Worm (Caenorhabditis elegans) whole organism, dauer: ENCODE data around the gene pac-1.

Experiments used
- unc-62 ChIP-seq: sonication (generic microtip); optimal IDR thresholded peaks from 2 replicates; lab custom pipeline; 2017; ENCODE audit warnings: missing biosample characterization, missing genetic modification reagents, missing genetic modification characterization

Gene pac-1

DNA sequence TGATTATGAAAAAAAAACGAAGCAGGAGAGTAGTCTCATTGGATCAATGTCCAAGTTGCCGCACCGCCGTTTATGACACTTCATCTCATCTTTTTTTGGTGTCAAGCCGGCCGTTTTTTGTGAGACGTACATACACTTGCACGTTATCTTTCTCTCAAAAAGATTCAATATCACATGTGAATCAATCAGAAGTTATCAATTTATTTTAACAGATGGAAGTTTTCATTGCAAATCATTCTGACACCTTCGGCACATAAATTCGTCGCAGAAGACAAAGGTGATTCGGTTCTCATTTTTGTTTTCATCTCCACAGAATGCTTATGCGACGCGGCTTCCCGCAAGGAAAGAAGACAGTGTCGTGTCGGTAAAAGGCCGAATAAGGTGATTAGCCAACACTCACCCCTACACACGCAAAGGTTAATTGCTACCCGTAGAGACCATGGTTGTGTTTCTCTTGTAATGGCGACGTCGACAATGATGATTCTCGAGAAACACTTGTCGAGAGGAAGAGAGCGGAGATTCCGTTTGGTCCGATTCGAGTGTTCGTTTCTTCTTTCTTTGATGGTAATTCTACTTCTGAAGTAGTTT is 9.5 kb downstream of the pac-1 start:
- TF ChIP-seq unc-62: no peak

DNA sequence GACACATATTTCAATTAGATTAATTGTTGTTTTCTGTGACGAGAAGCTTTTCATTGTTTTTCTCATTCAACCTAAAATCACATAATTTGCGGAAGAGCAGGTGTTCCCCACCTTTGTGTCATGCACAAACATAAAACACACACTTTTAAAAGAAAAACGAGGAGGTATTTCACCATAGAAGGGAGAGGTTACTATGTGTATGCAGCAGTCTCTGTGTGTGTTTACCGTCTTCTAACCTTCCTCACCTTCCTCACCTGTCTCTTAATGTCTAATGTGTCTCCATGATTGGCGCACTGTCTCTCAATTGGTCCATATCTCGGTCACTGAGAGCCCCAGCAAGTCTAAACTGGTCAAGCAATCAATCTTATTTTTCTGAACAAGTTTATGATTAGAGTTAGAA is 11.5 kb downstream of the pac-1 start:
- TF ChIP-seq unc-62: no peak

DNA sequence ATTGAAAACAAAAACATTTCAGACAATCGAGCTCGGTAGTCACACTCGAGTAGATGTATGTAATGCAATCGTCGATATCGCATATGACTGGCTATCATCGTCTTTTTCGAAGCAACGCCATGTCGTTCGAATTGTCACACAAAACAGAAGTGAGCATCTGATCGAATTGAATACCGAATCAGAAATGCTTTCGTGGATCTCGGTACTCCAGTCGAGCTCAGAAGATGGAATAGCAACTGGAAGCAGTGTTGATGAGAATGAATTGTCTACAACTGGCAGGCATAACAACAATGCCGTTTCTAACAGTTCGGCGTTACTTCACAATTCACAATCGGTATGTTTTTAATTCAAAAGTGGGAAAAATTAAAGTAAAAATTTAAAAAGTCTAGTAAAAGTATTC is 14.4 kb downstream of the pac-1 start:
- TF ChIP-seq unc-62: no peak

DNA sequence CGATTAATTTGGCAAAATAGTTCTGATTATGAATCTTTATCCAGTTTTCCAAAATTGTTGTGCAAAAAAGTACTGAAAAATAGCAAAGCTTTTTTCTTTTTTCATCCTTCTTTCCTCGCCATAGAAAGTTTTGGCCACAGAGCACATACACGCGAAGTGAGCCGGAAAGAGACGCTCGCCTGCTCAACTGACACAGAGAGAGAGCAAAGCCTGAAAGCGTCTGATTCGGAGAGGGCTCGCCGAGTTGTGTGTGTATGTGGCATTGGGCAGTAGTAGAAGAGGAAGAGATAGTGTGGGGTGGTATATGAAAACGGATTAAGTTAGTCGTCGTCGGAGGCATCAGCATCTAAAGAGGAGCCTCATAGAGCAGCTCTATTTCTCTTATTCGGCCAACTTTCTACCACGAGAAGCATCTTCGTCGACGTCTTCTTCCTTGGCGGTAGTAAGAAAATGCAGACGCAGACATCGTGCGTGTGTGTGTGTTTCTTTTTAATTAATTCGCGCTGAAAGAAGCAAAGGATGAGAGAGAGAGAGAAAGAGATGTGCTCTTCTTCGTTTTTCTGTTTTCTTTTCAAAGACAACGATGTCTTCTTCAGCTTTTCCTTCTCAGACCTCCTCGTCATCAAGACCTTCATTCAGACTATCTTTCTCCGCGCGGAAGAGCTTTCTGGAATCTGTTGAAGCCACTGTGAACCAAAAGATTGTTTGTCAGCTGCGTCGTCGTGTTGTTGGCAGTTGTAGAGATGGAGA is 15.0 kb downstream of the pac-1 start:
- no peak for TF ChIP-seq unc-62

DNA sequence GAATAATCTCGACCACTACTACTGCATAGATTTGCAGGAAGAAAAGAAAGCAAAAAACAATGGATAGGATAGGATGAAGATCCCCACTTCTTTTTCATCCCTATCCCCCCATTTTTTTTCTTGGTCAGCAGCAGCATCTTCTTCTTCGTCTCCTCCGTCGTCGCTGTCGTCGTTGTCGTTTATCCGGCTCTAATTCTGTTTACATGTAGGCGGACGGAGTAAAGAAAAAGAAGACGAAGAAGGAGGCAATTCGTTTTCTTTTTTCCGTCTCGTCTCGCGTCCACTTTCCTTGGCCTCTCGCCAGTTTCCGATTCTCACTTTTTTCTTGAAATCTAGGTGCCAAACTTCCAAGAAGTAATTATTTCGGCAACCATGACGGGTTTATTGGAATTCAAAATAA is 16.9 kb downstream of the pac-1 start:
- no peak for TF ChIP-seq unc-62

DNA sequence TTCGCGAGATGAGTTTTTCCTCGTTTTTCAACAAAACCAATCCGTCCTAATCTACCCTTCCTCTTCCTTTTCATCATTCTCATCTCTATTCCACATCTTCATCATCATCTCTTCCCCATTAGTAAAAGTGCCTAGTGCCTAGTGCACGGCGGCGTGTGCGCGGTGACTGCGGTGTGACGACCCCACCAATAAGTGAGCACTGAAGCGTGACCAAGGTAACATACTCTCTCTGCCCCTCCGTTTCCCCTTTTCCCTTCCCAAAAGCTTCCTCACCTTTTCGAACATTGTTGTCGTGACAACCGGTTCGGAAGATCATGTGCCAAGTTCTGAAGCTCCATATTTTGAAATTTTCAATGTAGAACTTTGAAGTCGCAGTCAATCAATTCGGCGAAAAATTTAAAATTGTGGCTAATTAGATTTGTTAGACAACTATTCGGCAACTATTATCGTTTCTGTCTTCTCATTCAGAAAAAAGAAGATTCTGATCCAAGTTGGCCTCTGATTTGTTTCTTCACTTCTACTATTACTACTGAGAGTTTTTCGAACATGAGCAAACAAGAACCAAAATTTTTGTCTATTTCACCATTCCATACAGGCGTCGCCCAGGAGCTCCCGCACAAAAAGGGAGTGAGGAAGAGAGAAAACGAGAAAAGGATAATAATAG is 17.6 kb downstream of the pac-1 start:
- TF ChIP-seq unc-62: no peak

DNA sequence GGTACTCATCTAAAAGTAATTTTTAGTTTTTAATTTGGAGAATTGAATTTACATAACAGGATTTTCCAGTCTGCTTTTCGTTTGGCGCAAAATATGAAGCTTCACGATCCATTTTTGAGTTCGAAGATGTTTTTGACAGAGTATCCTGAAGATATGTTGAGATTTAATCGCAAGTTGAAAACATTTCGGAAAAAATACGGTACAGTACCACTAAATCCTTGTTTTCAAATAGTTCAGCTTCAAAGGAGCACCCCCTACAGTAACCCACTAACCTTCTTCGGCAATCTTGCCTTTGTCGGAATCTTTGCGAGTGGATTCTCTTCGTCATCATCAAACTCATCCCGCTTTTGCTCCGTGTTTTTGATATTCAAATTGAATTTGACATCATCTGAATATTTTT is 24.2 kb downstream of the pac-1 start:
- TF ChIP-seq unc-62: no peak

DNA sequence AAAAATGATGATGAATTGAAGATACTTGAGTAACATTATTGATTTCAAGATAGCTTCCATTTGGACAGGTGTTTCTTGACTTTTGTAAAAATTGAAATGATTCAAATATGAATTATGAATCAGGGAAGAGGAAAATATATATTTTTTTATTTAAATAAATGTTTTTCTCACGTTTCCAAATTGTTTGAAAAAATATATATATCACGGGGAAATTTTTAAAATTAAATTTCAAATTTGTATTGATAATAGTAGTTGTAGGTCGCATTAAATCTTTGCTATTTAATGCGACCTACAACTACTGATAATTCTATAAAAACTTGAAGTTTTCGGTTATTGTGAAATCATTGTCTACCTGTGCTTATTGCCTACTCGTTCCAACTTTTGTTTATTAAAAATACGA is 25.1 kb downstream of the pac-1 start, which contains the start of gene ZC21.8:
Gene ZC21.8 (minus strand): TSS at position 101 of the 400 bp plus-strand sequence.
- TF ChIP-seq unc-62: no peak

DNA sequence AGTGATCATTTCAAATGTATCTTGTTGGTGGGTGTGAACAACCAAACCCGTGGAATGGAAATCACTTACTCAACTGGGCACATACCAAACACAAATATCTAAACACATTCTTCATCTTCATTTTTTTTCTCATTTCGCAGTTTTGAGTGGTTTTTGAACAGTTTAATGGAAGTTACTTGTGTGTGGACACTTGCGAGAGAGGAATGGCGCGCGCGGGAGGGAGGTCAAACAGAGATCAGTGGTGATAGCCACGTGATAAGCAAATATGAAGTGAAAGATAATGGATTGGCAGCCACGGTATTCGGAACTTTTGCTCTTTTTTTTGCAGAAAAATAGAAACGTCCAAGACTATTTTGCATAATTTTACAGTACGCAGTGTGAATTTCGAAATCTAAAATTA is 25.8 kb downstream of the pac-1 start:
- no peak for TF ChIP-seq unc-62

DNA sequence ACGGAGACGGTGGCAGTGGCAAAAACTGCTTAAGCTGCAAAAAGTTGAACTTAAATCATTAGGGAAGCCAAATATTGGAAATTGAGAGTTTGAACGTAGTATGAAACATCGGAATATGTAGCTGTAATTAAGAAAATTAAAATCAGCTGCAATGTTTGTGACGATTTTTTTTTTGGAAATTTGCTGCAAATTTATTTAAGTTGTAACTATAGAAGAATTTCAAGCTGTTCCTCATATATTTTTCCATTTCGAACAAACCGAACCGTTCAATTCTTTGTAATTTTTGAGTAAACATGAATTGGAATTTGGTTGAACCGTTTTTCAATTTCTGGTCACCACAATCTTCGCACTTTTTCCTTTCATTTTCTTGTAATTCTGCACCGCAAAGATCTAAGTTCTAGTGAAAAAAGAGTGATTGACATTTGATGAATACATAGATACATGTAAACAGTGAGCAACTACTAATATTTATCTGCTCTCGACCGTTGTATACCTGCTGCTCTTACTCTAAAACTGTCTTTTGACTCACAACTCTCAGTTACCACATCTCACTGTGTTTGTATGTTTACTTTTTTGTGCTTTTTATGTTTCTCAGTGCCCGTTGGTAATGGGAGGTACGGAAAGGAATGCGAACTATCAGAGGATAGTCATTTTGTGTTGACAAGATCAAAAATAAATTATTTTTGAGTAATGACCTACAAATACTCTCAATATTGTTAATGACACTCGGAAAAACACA is 27.0 kb downstream of the pac-1 start:
- no peak for TF ChIP-seq unc-62

DNA sequence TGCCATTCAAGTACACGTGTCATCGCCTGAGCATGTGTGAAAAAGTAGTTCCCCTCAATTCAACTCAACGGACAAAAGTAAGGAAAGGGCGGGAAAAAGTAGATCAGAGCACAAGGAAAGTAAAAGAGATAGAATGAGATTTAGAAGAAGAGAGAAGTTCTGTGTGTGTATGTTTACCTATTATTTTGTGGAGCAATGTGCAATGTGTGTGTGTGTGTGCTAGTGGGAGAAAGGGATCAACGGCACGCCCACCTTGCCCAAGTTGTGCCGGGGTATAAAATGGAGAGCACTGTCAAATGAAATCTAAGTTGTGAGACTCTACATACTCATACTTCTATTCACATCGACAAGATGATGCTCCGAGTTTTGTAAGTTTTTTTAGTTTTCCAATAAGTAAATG is 30.0 kb downstream of the pac-1 start, which contains the start of gene idpp-15:
Gene idpp-15 (plus strand): TSS at position 301 of the 400 bp plus-strand sequence.
- no peak for TF ChIP-seq unc-62

DNA sequence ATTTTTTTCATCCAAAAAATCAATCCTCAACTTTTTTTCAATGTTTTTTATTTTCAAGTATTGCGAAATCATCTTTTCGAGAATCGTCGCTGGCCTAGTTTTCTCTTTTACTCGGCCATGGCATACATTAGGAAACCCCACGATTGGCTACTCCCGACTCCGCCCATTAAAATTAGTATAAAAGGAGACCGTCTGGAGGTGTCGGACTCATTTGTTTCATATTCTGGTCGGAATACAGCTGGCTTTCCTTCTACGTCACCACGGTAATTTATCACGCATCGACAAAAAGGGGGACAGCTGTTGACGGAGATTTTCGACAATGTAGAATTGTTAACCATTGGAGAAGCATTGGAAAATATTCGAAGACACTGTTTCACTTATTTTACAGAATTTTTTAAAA is 34.2 kb downstream of the pac-1 start:
- TF ChIP-seq unc-62: no peak

DNA sequence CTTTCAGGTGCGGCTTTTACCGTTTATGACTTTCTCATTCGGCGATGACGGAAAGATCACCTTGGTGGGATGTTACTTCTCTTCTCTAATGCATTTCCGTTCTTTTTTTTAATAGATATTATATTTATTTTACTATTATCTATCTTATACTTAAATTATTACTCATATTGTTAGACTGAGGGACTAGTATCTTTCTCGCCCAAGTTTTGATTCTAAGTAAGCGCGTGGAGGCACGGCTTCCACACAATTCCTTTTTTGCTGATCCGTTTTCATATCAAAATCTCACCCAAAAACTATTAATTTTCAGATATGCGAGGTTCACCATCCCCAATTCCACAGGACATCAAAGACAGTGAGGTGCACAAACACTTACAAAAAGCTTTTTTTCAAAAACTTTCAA is 35.0 kb downstream of the pac-1 start, which contains the start of gene ZC21.10:
Gene ZC21.10 (plus strand): TSS at position 301 of the 400 bp plus-strand sequence.
- TF ChIP-seq unc-62: no peak

DNA sequence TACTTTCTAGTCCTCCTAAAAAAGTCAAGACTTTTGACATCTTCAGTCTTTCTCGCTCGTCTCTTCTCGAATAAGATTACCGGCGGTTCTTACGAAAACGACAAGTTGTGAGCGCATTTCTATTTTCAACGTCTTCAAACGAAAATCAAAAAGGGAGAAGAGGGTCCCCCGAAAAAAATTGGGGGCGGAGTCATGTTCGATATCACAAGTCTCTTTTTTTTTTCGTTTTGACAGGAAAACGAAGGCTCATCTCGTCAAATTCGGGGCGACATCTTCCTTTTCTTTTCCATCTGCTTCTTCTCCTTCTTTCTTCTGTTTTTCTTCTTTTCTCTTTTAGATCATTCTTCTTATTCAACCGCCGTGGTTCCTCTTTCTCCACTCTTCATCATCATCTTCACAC is 39.1 kb downstream of the pac-1 start:
- no peak for TF ChIP-seq unc-62

DNA sequence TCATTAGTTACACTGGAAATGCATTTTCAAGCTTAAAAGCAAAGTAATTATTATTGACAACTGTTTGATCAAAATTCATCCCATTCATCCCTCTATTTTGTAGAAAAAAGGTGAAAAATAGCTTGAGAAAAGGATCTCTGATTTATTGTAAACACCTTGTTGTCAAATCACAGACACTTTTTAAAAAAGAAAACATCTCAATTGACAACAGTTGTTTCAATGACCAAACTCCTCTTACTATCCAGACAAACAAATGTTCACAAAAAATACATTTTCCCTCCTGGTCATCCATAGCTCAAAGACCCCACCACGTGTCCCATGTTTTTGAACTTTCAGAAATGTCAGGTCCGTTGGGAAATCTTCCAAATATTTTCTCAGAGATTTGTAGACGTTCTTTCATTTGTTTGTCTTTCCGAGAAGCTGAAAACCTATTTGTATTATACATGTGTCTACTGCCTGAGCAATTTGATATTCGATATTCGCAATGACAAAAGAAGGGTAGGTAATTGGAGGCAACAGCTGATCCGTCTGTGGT is 39.9 kb downstream of the pac-1 start, which contains the start of gene trp-1:
Gene trp-1 (plus strand): TSS at position 485 of the 535 bp plus-strand sequence.
- no peak for TF ChIP-seq unc-62

DNA sequence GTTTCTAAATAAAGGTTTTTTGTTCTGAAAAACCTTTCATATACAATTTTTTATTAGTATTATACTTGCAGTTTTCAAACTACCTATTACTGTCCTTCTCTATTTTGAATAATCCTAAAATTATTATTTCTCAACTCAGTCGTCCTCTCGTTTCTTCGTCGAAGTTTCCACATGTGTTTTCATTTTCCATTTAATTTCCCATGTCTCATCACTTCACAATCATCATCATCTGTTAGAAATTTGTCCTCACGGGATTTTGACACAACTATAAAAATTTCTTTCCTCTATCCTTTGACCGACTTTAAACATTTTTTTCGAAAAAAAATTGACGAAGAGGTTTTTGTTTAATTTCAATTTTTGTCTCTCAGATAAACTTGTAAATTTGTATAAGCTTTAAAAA is 40.6 kb downstream of the pac-1 start:
- TF ChIP-seq unc-62: no peak

DNA sequence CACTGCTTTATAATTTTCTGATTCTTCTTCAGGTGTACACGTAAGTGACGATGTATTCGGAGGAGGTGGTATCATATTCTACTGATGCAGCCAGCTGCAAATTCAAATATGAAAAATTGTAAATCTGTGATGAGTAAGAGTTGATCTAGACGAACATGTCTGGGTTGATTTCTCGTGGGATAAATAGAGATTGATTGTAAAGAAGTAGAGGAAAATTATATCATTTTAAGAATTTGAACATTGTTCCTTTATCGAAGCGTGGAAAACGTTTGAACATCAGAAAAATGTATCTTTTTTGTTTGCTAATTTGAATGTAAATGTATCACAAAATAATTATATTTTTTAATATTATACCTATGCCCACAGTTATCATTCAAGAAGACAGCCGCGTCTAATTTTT is 50.7 kb downstream of the pac-1 start, which contains the start of gene ZC21.6:
Gene ZC21.6 (minus strand): TSS at position 101 of the 400 bp plus-strand sequence.
- TF ChIP-seq unc-62: no peak
